Worm (Caenorhabditis elegans) whole organism, late embryonic: ENCODE measurements around the gene bckd-1A.

Source experiments
- Y22D7AL.16 ChIP-seq: sonication (generic microtip); optimal IDR thresholded peaks from 2 replicates; lab custom pipeline; 2016; ENCODE audit warnings: missing genetic modification characterization, missing compliant biosample characterization
- ama-1 ChIP-seq: fragments of 150-350 bp; optimal IDR thresholded peaks from 2 replicates; lab custom pipeline; 2014
- ceh-14 ChIP-seq: sonication (generic microtip); optimal IDR thresholded peaks from 2 replicates; lab custom pipeline; 2016; ENCODE audit warnings: missing genotype, missing genetic modification characterization, missing compliant biosample characterization
- elt-2 ChIP-seq: sonication (generic microtip); optimal IDR thresholded peaks from 2 replicates; lab custom pipeline; 2016; ENCODE audit warnings: missing genetic modification reagents, missing genetic modification characterization, missing compliant biosample characterization
- fkh-10 ChIP-seq: fragments of 150-350 bp; optimal IDR thresholded peaks from 2 replicates; lab custom pipeline; 2014; ENCODE audit warnings: missing biosample characterization, missing genetic modification reagents, missing genetic modification characterization
- mec-3 ChIP-seq: sonication (generic microtip); optimal IDR thresholded peaks from 2 replicates; lab custom pipeline; 2016; ENCODE audit warnings: borderline replicate concordance, missing genetic modification characterization, missing compliant biosample characterization

ce11 chrIII:12952615-12953014, 19.7 kb downstream of the bckd-1A start:
- TF ChIP-seq elt-2 (tag; lab: Kevin White, UChicago) = no peak
- no peak for TF ChIP-seq mec-3
- no peak for TF ChIP-seq ama-1 (lab: Kevin White, UChicago)
- TF ChIP-seq ceh-14 (tag; lab: Kevin White, UChicago) = no peak
- TF ChIP-seq fkh-10 (GFP tag; lab: Kevin White, UChicago) = no peak
- TF ChIP-seq Y22D7AL.16 = no peak
